Fruit fly (Drosophila melanogaster) ovary, adult (tissue): ENCODE results near the gene Sr-CIII.

Experiments
- CG17801 ChIP-seq: fragments of 200-800 bp; optimal IDR thresholded peaks from 2 replicates; lab custom pipeline; 2019; ENCODE audit warnings: missing biosample characterization, mild to moderate bottlenecking, missing genetic modification characterization, moderate library complexity; ENCODE audit not compliant: partially characterized antibody

Sr-CIII gene

dm6 chr2L:4128859-4129258 is 8.7 kb downstream of the Sr-CIII start:
- no peak for TF ChIP-seq CG17801 (GFP tag; lab: Kevin White, UChicago)

DNA sequence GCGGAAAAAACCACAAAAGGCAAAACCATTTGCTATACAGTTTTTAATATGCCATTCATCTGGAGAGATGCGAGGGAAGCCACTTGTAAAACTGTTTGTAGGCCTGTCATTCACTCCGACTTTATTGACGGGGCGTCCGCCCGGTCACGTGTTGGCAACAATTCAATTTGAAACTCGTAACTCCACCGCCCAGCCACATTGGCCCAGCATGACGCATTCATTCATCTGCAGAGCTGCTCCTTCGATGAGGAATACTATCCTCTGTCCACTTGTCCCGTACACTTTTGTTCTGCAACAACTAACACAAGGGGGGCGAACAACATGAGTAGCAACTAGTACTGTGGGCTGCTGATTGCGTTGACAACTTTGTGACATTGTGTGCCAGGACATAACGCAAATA is 12.2 kb downstream of the Sr-CIII start:
- TF ChIP-seq CG17801 (GFP tag; lab: Kevin White, UChicago): no peak

DNA sequence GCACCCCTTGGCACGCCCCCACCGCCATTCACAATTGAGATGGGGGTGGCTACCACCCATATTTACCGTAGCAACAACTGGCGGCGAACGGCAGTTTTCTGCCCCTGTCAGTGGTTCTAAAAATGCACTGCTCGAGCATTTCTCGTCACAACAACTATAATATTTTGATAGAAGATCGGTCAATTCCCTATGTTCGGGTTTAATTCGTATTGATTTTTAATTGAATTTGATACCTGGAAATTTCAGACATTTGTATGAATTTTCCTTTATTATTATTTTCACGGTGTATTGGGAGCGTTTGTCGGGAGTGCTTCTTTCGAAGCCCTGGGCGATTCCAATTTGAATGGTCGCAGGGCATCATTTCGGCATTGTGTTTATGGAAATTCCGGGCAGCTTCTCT is 12.9 kb downstream of the Sr-CIII start:
- no peak for TF ChIP-seq CG17801 (GFP tag; lab: Kevin White, UChicago)

DNA sequence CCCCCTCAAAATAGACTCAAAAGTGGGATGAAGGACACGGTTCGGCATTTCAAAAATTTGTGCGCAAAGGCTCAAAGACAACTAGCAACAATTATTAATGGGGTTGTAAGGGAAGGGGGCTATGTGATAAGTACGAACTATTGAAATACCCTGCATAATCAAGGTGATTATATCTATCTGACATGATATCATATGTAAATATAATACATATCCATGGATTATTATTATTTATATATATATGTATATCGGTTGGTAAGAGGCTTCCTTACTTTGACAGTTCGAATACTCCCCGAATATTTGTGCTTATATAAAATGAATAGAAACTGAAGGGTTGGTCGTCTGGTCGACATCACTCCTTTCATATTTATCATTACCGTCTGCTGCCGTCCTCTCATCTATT is 13.8 kb downstream of the Sr-CIII start:
- TF ChIP-seq CG17801 (GFP tag; lab: Kevin White, UChicago): no peak

DNA sequence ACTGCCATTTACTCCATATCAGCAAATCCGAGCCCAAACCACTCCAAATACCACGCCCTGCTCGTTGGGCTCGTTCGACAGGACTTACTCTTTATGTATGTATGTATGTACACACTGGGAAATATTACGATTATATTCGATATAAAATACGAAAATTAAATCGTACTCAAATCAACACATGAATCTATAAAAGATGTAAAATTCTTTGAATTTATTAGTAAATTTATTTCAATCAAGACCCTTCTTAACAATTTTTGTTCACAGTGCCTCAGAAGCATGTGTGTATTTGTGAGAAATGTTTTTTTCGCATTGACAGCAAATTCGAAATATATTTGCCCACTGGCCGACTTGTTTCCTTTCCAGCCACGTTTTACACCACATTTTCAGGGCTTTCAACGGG is 26.2 kb downstream of the Sr-CIII start:
- TF ChIP-seq CG17801 (GFP tag; lab: Kevin White, UChicago): no peak

dm6 chr2L:4148979-4149378 is 28.8 kb downstream of the Sr-CIII start, which contains the start of gene CG2955:
CG2955 (plus strand) TSS chr2L:4149279.
- no peak for TF ChIP-seq CG17801 (GFP tag; lab: Kevin White, UChicago)

- TF ChIP-seq CG17801 (GFP tag; lab: Kevin White, UChicago): no peak
Measured at dm6 chr2L:4166034-4166433, 45.9 kb downstream of the Sr-CIII start, which contains the start of gene Or24a. Or24a (minus strand) TSS chr2L:4166134.
